Fruit fly (Drosophila melanogaster): ENCODE measurements around the gene Nnf1b.

The Nnf1b gene

DNA sequence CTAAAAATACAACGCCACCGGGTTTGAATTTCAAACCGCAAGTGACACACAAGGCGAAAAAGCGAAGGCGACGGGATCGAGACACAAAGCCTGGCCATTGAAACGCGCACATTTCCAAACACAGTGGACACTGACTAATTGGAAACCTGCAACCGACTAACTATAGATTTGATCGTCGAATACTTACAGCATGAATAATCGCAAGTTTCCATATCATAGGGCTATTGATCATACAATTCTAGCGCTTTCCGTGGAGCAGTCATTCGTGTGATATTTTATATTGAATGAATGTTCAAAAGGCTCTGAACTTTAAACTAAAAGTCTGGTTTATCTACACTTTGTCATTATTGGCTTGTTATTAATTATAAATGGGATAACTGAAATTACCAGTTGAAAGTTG is 32.9 kb downstream of the Nnf1b start (continued):
- TF ChIP-seq PHDP (tag; optimal IDR thresholded peaks at IDR 0.05) (peak; percentile 5), tio (GFP tag; optimal IDR thresholded peaks at IDR 0.05) (peak; percentile 7), CG5180 (GFP tag; optimal IDR thresholded peaks at IDR 0.05) (no peak), MESR4 (GFP tag; optimal IDR thresholded peaks at IDR 0.05) (no peak)

- peak; percentile 9 for TF ChIP-seq Ets65A (GFP tag)
- no peak for TF ChIP-seq CG3163 (GFP tag; optimal IDR thresholded peaks at IDR 0.05)
- peak; percentile 58 for TF ChIP-seq Drgx (GFP tag; IDR thresholded peaks at IDR 0.05)
- no peak for TF ChIP-seq Blimp-1 (GFP tag; optimal IDR thresholded peaks at IDR 0.05)
- TF ChIP-seq CG8944 (GFP tag; optimal IDR thresholded peaks at IDR 0.05): no peak
- TF ChIP-seq zf30C (GFP tag; optimal IDR thresholded peaks at IDR 0.05): peak; percentile 3
- no peak for TF ChIP-seq CG9437 (GFP tag; optimal IDR thresholded peaks at IDR 0.05)
- no peak for TF ChIP-seq Ravus (GFP tag; IDR thresholded peaks at IDR 0.05)
- peak; percentile 50 for TF ChIP-seq CG5180 (GFP tag; optimal IDR thresholded peaks at IDR 0.05)
- TF ChIP-seq crol (GFP tag; IDR thresholded peaks at IDR 0.05): peak; percentile 76
- no peak for TF ChIP-seq sd (tag; optimal IDR thresholded peaks at IDR 0.05)
- peak; percentile 46 for TF ChIP-seq CG12769 (tag; optimal IDR thresholded peaks at IDR 0.05)
- no peak for TF ChIP-seq pb (GFP tag; optimal IDR thresholded peaks at IDR 0.05)
- TF ChIP-seq vvl (GFP tag; IDR thresholded peaks at IDR 0.05): 0 out of 2 replicates have a peak, but pooled peaks have one; percentile 15
- no peak for TF ChIP-seq knrl (GFP tag; IDR thresholded peaks at IDR 0.05; ENCODE audit: partially characterized antibody)
- no peak for TF ChIP-seq CG9797 (GFP tag; optimal IDR thresholded peaks at IDR 0.05)
- TF ChIP-seq Med (GFP tag): peak; percentile 47
- no peak for TF ChIP-seq CG14965 (GFP tag; optimal IDR thresholded peaks at IDR 0.05; ENCODE audit: borderline replicate concordance)
- TF ChIP-seq bsh (GFP tag; optimal IDR thresholded peaks at IDR 0.05): peak in 1 of 2 experiments; percentile 34
- TF ChIP-seq sc (optimal IDR thresholded peaks at IDR 0.05): no peak
- no peak for TF ChIP-seq sc (GFP tag; optimal IDR thresholded peaks at IDR 0.05)
- TF ChIP-seq Aef1 (GFP tag; IDR thresholded peaks at IDR 0.05): no peak
- TF ChIP-seq CG1602 (GFP tag; optimal IDR thresholded peaks at IDR 0.05): no peak
- TF ChIP-seq insv (GFP tag; optimal IDR thresholded peaks at IDR 0.05): no peak
- no peak for TF ChIP-seq slbo (GFP tag; IDR thresholded peaks at IDR 0.05)
- no peak for TF ChIP-seq ssp (GFP tag; IDR thresholded peaks at IDR 0.05)
- no peak for TF ChIP-seq tin (GFP tag; optimal IDR thresholded peaks at IDR 0.05)
- TF ChIP-seq Deaf1 (tag; optimal IDR thresholded peaks at IDR 0.05): no peak
- peak; percentile 62; the same call in 2 of the 3 replicates for TF ChIP-seq ci (GFP tag; IDR thresholded peaks at IDR 0.05)
- TF ChIP-seq unpg (GFP tag; optimal IDR thresholded peaks at IDR 0.05): no peak
- TF ChIP-seq sr (GFP tag; IDR thresholded peaks at IDR 0.05): peak; percentile 88
- TF ChIP-seq gfzf (GFP tag; optimal IDR thresholded peaks at IDR 0.05): no peak
- peak; percentile 6; the same call in 1 of the 3 replicates for TF ChIP-seq so (GFP tag; IDR thresholded peaks at IDR 0.05)
- TF ChIP-seq CG31388 (GFP tag; optimal IDR thresholded peaks at IDR 0.05): no peak
- 0 out of 2 replicates have a peak, but pooled peaks have one; percentile 11 for TF ChIP-seq HLH3B (GFP tag; IDR thresholded peaks at IDR 0.05)
- TF ChIP-seq MTF-1 (GFP tag; optimal IDR thresholded peaks at IDR 0.05; ENCODE audit: borderline replicate concordance): no peak
Measured at dm6 chr2L:843850-844791, 33.7 kb downstream of the Nnf1b start.

All from whole organism, embryonic.